Worm (Caenorhabditis elegans) whole organism, L4/young adult: ENCODE data around the gene gst-39.

Source experiments
- dao-5 ChIP-seq: sonication (generic microtip); optimal IDR thresholded peaks from 2 replicates; lab custom pipeline; 2016; ENCODE audit warnings: missing genotype, missing genetic modification characterization, moderate library complexity, missing compliant biosample characterization
- him-1 ChIP-seq: sonication (generic microtip); optimal IDR thresholded peaks from 2 replicates; lab custom pipeline; 2016; ENCODE audit warnings: missing genotype, missing genetic modification reagents, missing genetic modification characterization, missing compliant biosample characterization

DNA sequence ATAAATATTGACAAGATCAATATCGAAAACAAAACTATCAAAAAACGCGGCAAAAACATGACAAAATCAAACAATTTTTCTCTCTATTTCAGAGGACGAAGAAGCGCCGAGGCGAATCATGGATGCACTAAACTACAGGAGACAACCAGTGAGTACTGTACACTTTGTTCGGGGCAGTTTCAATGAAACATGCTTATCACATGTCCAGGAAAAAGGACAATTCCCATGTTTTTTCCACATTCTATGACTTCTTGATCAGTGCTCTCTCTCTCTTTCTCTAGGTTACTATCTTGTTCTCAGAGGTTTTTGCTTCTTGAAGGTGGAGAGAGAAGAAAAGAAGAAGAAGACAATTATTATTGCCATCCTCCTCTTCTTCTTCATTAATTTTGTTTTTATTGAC, 25.8 kb upstream of the gst-39 start:
- TF ChIP-seq dao-5 (tag; lab: Kevin White, UChicago) (no peak), him-1 (tag; lab: Kevin White, UChicago) (no peak)
